Fruit fly (Drosophila melanogaster) whole organism, wandering third instar larva: ENCODE results near the gene MED17.

Experiments
- Dif ChIP-seq: fragments of 200-275, 200-300 bp; sonication (Bioruptor generic); optimal IDR thresholded peaks from 2 replicates; lab custom pipeline; 2018; ENCODE audit warnings: missing biosample characterization, missing genetic modification characterization; ENCODE audit not compliant: partially characterized antibody
- GATAd ChIP-seq: sonication (Bioruptor generic); optimal IDR thresholded peaks from 2 replicates; lab custom pipeline; 2016; ENCODE audit warnings: missing biosample characterization, missing genetic modification characterization
- Hr78 ChIP-seq: fragments of >200 bp; optimal IDR thresholded peaks from 2 replicates; lab custom pipeline; 2017; ENCODE audit warnings: missing biosample characterization, missing genetic modification characterization
- h ChIP-seq: fragments of 200-800 bp; sonication (Bioruptor generic); optimal IDR thresholded peaks from 3 replicates; lab custom pipeline; 2016; ENCODE audit warnings: missing biosample characterization, mild to moderate bottlenecking, missing genetic modification characterization
- lola ChIP-seq: fragments of >200 bp; optimal IDR thresholded peaks from 2 replicates; lab custom pipeline; 2017; ENCODE audit warnings: missing biosample characterization, missing genetic modification characterization

- TF ChIP-seq h, result peak; percentile 78
- no peak for TF ChIP-seq Hr78 (GFP tag; lab: Kevin White, UChicago)
- TF ChIP-seq Dif, result no peak
- TF ChIP-seq lola (GFP tag; lab: Kevin White, UChicago), result no peak
- no peak for TF ChIP-seq GATAd
Observed at dm6 chr3R:18171983-18172967, 16.6 kb upstream of the MED17 start.
